Worm (Caenorhabditis elegans) whole organism, L1 larva: ENCODE data around the gene feh-1.

Source experiments
- C04F5.9 ChIP-seq: sonication (generic microtip); optimal IDR thresholded peaks from 2 replicates; lab custom pipeline; 2016; ENCODE audit warnings: missing genetic modification characterization, missing compliant biosample characterization
- C34B4.2 ChIP-seq: sonication (generic microtip); optimal IDR thresholded peaks from 2 replicates; lab custom pipeline; 2017; ENCODE audit warnings: mild to moderate bottlenecking, missing genetic modification characterization, missing compliant biosample characterization
- blmp-1 ChIP-seq: fragments of 150-350 bp; optimal IDR thresholded peaks from 2 replicates; lab custom pipeline; 2014; ENCODE audit warnings: missing biosample characterization, missing genetic modification characterization
- ceh-63 ChIP-seq: fragments of 200-800 bp; sonication (Bioruptor generic); optimal IDR thresholded peaks from 2 replicates; lab custom pipeline; 2018; ENCODE audit warnings: mild to moderate bottlenecking, missing genetic modification characterization, missing compliant biosample characterization
- ceh-82 ChIP-seq, 3 experiments: fragments of 150-350 bp in 1 of 3; sonication (generic microtip) in 2 of 3; optimal IDR thresholded peaks; 2 replicates each; lab custom pipeline; 2014 to 2017; ENCODE audit warnings: missing biosample characterization in 3 of 3, missing genetic modification characterization in 3 of 3
- ceh-88 ChIP-seq: fragments of 200-800 bp; sonication (Bioruptor generic); IDR thresholded peaks from 2 replicates; pipeline ENCODE4 v1.3.6; 2022; ENCODE audit warnings: missing genetic modification characterization, missing compliant biosample characterization
- ces-1 ChIP-seq: fragments of 150-350 bp; optimal IDR thresholded peaks from 2 replicates; lab custom pipeline; 2014; ENCODE audit warnings: missing biosample characterization, missing genetic modification reagents, missing genetic modification characterization
- dsc-1 ChIP-seq: sonication (generic microtip); optimal IDR thresholded peaks from 2 replicates; lab custom pipeline; 2016; ENCODE audit warnings: mild to moderate bottlenecking, missing genetic modification characterization, missing compliant biosample characterization
- efl-1 ChIP-seq, 4 experiments: fragments of 150-350 bp; optimal IDR thresholded peaks in 3 of 4; peaks in 1 of 4; 1 replicate in 1 of 4; 2 replicates in 3 of 4; lab custom pipeline; 2014; ENCODE audit warnings: missing biosample characterization in 2 of 4, missing genetic modification characterization in 2 of 4, missing genetic modification reagents in 2 of 4
- efl-3 ChIP-seq: fragments of 200-800 bp; sonication (Bioruptor generic); optimal IDR thresholded peaks from 2 replicates; lab custom pipeline; 2018; ENCODE audit warnings: mild to moderate bottlenecking, missing genetic modification characterization, missing compliant biosample characterization
- egl-13 ChIP-seq: sonication (generic microtip); optimal IDR thresholded peaks from 2 replicates; lab custom pipeline; 2016; ENCODE audit warnings: missing genotype, missing genetic modification reagents, missing genetic modification characterization, missing compliant biosample characterization
- egl-27 ChIP-seq, 2 experiments: fragments of 150-350 bp in 1 of 2; sonication (generic microtip); optimal IDR thresholded peaks; 3 replicates each; lab custom pipeline; 2017 to 2018; ENCODE audit warnings: missing biosample characterization in 2 of 2, missing genetic modification characterization in 2 of 2, missing genetic modification reagents in 2 of 2
- elt-2 ChIP-seq: sonication (generic microtip); optimal IDR thresholded peaks from 2 replicates; lab custom pipeline; 2016; ENCODE audit warnings: missing genetic modification characterization, mild to moderate bottlenecking, inconsistent platforms, missing compliant biosample characterization, missing genetic modification reagents
- ets-5 ChIP-seq: fragments of 200-800 bp; sonication (Bioruptor generic); IDR thresholded peaks from 2 replicates; pipeline ENCODE4 v1.3.6; 2022; ENCODE audit warnings: missing genetic modification characterization, missing compliant biosample characterization
- fkh-10 ChIP-seq: sonication (generic microtip); optimal IDR thresholded peaks from 2 replicates; lab custom pipeline; 2017; ENCODE audit warnings: missing biosample characterization, missing genetic modification reagents, missing genetic modification characterization
- fkh-4 ChIP-seq: sonication (generic microtip); optimal IDR thresholded peaks from 2 replicates; lab custom pipeline; 2016; ENCODE audit warnings: missing compliant biosample characterization, missing genetic modification characterization, borderline replicate concordance
- fkh-8 ChIP-seq: sonication (generic microtip); optimal IDR thresholded peaks from 2 replicates; lab custom pipeline; 2016; ENCODE audit warnings: mild to moderate bottlenecking, missing genetic modification characterization, missing compliant biosample characterization
- fos-1 ChIP-seq: fragments of 150-350 bp; optimal IDR thresholded peaks from 2 replicates; lab custom pipeline; 2014; ENCODE audit warnings: missing biosample characterization, missing genetic modification characterization
- hlh-4 ChIP-seq: sonication (generic microtip); optimal IDR thresholded peaks from 2 replicates; lab custom pipeline; 2016; ENCODE audit warnings: mild to moderate bottlenecking, missing genetic modification characterization, missing compliant biosample characterization
- jun-1 ChIP-seq: fragments of 150-350 bp; optimal IDR thresholded peaks from 2 replicates; lab custom pipeline; 2014; ENCODE audit warnings: missing biosample characterization, missing genetic modification reagents, missing genetic modification characterization
- lin-13 ChIP-seq: fragments of 150-350 bp; optimal IDR thresholded peaks from 2 replicates; lab custom pipeline; 2014; ENCODE audit warnings: missing biosample characterization, missing genetic modification reagents, missing genetic modification characterization
- lin-35 ChIP-seq, 2 experiments: fragments of 150-350 bp; optimal IDR thresholded peaks; 2 replicates each; lab custom pipeline; 2014; ENCODE audit warnings: missing biosample characterization in 2 of 2, missing genetic modification characterization in 2 of 2, missing genetic modification reagents in 2 of 2
- lin-39 ChIP-seq: fragments of 150-350 bp; optimal IDR thresholded peaks from 2 replicates; lab custom pipeline; 2014; ENCODE audit warnings: missing biosample characterization, missing genetic modification reagents, missing genetic modification characterization
- lir-3 ChIP-seq: sonication (generic microtip); optimal IDR thresholded peaks from 2 replicates; lab custom pipeline; 2016; ENCODE audit warnings: mild to moderate bottlenecking, missing genetic modification characterization, moderate library complexity, missing compliant biosample characterization; ENCODE audit not compliant: poor library complexity
- lsy-2 ChIP-seq, 2 experiments: fragments of 150-350 bp; optimal IDR thresholded peaks; 2 replicates each; lab custom pipeline; 2014; ENCODE audit warnings: missing biosample characterization in 2 of 2, missing genetic modification characterization in 2 of 2
- nhr-11 ChIP-seq: fragments of 150-350 bp; optimal IDR thresholded peaks from 2 replicates; lab custom pipeline; 2014; ENCODE audit warnings: missing biosample characterization, missing genetic modification characterization
- nhr-12 ChIP-seq: sonication (generic microtip); optimal IDR thresholded peaks from 2 replicates; lab custom pipeline; 2017; ENCODE audit warnings: missing biosample characterization, missing genetic modification characterization
- nhr-237 ChIP-seq: fragments of 150-350 bp; optimal IDR thresholded peaks from 2 replicates; lab custom pipeline; 2014; ENCODE audit warnings: missing biosample characterization, missing genetic modification characterization
- nhr-47 ChIP-seq: sonication (generic microtip); optimal IDR thresholded peaks from 2 replicates; lab custom pipeline; 2016; ENCODE audit warnings: mild to moderate bottlenecking, missing genetic modification characterization, moderate library complexity, missing compliant biosample characterization
- nhr-71 ChIP-seq: sonication (generic microtip); optimal IDR thresholded peaks from 2 replicates; lab custom pipeline; 2016; ENCODE audit warnings: mild to moderate bottlenecking, missing genetic modification characterization, moderate library complexity, missing compliant biosample characterization
- nhr-76 ChIP-seq: sonication (generic microtip); optimal IDR thresholded peaks from 2 replicates; lab custom pipeline; 2017; ENCODE audit warnings: missing biosample characterization, missing genetic modification characterization
- nhr-77 ChIP-seq: fragments of 150-350 bp; optimal IDR thresholded peaks from 2 replicates; lab custom pipeline; 2014; ENCODE audit warnings: missing biosample characterization, missing genetic modification characterization
- nhr-84 ChIP-seq: sonication (generic microtip); optimal IDR thresholded peaks from 2 replicates; lab custom pipeline; 2017; ENCODE audit warnings: missing biosample characterization, missing genetic modification characterization
- nhr-85 ChIP-seq: sonication (generic microtip); peaks from one replicate; lab custom pipeline; 2016; ENCODE audit warnings: missing genetic modification characterization, inconsistent platforms, missing compliant biosample characterization
- pag-3 ChIP-seq: sonication (generic microtip); optimal IDR thresholded peaks from 2 replicates; lab custom pipeline; 2017; ENCODE audit warnings: missing genetic modification characterization, mild to moderate bottlenecking, missing compliant biosample characterization, antibody characterized with exemption, borderline replicate concordance; ENCODE audit not compliant: insufficient read depth
- pax-3 ChIP-seq: fragments of 200-800 bp; sonication (Bioruptor generic); optimal IDR thresholded peaks from 2 replicates; lab custom pipeline; 2018; ENCODE audit warnings: mild to moderate bottlenecking, missing genetic modification characterization, moderate library complexity, missing compliant biosample characterization
- pqm-1 ChIP-seq: sonication (generic microtip); optimal IDR thresholded peaks from 3 replicates; lab custom pipeline; 2017; ENCODE audit warnings: missing biosample characterization, missing genetic modification characterization
- skn-1 ChIP-seq: fragments of 150-350 bp; optimal IDR thresholded peaks from 2 replicates; lab custom pipeline; 2014; ENCODE audit warnings: missing biosample characterization, missing genetic modification characterization
- snpc-4 ChIP-seq: fragments of 150-350 bp; optimal IDR thresholded peaks from 2 replicates; lab custom pipeline; 2014; ENCODE audit warnings: missing biosample characterization, missing genetic modification characterization
- snu-23 ChIP-seq: sonication (generic microtip); optimal IDR thresholded peaks from 2 replicates; lab custom pipeline; 2016; ENCODE audit warnings: missing genetic modification characterization, missing compliant biosample characterization
- sptf-1 ChIP-seq: fragments of 150-350 bp; optimal IDR thresholded peaks from 2 replicates; lab custom pipeline; 2014; ENCODE audit warnings: missing biosample characterization, missing genetic modification characterization
- swsn-7 ChIP-seq: sonication (generic microtip); optimal IDR thresholded peaks from 2 replicates; lab custom pipeline; 2016; ENCODE audit warnings: missing genetic modification characterization, missing compliant biosample characterization
- tbx-2 ChIP-seq: sonication (generic microtip); optimal IDR thresholded peaks from 2 replicates; lab custom pipeline; 2016; ENCODE audit warnings: missing genetic modification characterization, missing compliant biosample characterization
- unc-86 ChIP-seq: sonication (generic microtip); optimal IDR thresholded peaks from 2 replicates; lab custom pipeline; 2016; ENCODE audit warnings: missing genetic modification characterization, missing compliant biosample characterization
- unc-98 ChIP-seq: fragments of 200-800 bp; sonication (Bioruptor generic); IDR thresholded peaks from 2 replicates; pipeline ENCODE4 v1.3.6; 2022; ENCODE audit warnings: missing genetic modification characterization, missing compliant biosample characterization
- vab-15 ChIP-seq: sonication (generic microtip); optimal IDR thresholded peaks from 2 replicates; lab custom pipeline; 2017; ENCODE audit warnings: missing genotype, mild to moderate bottlenecking, missing genetic modification characterization, missing compliant biosample characterization
- zag-1 ChIP-seq: fragments of 150-350 bp; optimal IDR thresholded peaks from 2 replicates; lab custom pipeline; 2014; ENCODE audit warnings: missing biosample characterization, missing genetic modification characterization
- zip-4 ChIP-seq: fragments of 200-800 bp; sonication (Bioruptor generic); optimal IDR thresholded peaks from 2 replicates; lab custom pipeline; 2018; ENCODE audit warnings: mild to moderate bottlenecking, missing genetic modification characterization, moderate library complexity, missing compliant biosample characterization
- ztf-11 ChIP-seq, 2 experiments: sonication (generic microtip); optimal IDR thresholded peaks; 2 replicates each; lab custom pipeline; 2016 to 2017; ENCODE audit warnings: missing genetic modification characterization in 2 of 2, missing biosample characterization in 1 of 2, missing compliant biosample characterization in 1 of 2
- ztf-4 ChIP-seq: fragments of 150-350 bp; optimal IDR thresholded peaks from 2 replicates; lab custom pipeline; 2014; ENCODE audit warnings: missing biosample characterization, missing genetic modification characterization

Gene feh-1

ce11 chrIII:2532716-2533115, 17.0 kb upstream of the feh-1 start (continued):
- TF ChIP-seq sptf-1 (no peak), vab-15 (tag; lab: Kevin White, UChicago) (no peak), pag-3 (tag; lab: Kevin White, UChicago) (no peak), swsn-7 (tag; lab: Kevin White, UChicago) (peak; percentile 56), egl-13 (tag; lab: Kevin White, UChicago) (peak; percentile 79), nhr-237 (tag; lab: Kevin White, UChicago) (no peak), ceh-88 (GFP tag; lab: Robert Waterston, UW) (no peak), jun-1 (peak; percentile 38), C04F5.9 (tag; lab: Kevin White, UChicago) (no peak), snpc-4 (tag; lab: Kevin White, UChicago) (peak; percentile 19), snu-23 (peak; percentile 52), unc-86 (peak; percentile 81)
- TF ChIP-seq, all 84 proteins: peak for 21

DNA sequence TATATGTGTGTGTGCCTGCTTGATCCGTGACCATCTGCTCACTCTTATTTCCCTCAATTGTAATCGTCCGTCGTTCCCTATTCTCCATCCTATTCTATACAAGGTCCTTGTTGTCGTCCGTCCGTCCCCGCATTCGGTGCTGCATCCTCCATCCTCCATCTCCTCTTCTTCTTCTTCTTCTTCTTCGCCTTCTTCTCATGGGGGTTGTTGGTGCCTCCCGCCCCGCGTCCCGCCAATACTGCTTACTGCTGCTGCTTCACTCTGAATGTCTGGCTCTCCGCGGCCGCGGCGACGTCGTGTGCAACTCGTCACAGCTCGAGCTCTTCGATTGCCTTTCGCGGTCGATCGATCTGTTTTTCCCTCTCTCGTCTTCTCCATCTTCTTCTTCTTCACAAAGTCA, 14.6 kb upstream of the feh-1 start:
- TF ChIP-seq nhr-77 (tag; lab: Kevin White, UChicago) (no peak), fkh-10 (peak; percentile 53), skn-1 (tag; lab: Kevin White, UChicago) (no peak), efl-1 (optimal IDR thresholded peaks at IDR 0.05; lab: Kevin White, UChicago) (peak in 1 of 2 experiments; percentile 14), efl-1 (GFP tag; optimal IDR thresholded peaks at IDR 0.05 in 1 of 2; lab: Kevin White, UChicago) (no peak), fkh-4 (tag; lab: Kevin White, UChicago) (no peak), nhr-11 (no peak), nhr-85 (tag; lab: Kevin White, UChicago) (no peak), ztf-11 (tag; optimal IDR thresholded peaks at IDR 0.05; lab: Kevin White, UChicago) (no peak), fkh-8 (tag; lab: Kevin White, UChicago) (peak; percentile 69), nhr-47 (tag; lab: Kevin White, UChicago) (peak; percentile 45), ztf-4 (tag; lab: Kevin White, UChicago) (no peak), unc-86 (peak; percentile 45), blmp-1 (tag; lab: Kevin White, UChicago) (no peak), egl-13 (tag; lab: Kevin White, UChicago) (no peak), egl-27 (tag; optimal IDR thresholded peaks at IDR 0.05; lab: Kevin White, UChicago) (no peak), zip-4 (GFP tag; lab: Kevin White, UChicago) (no peak), unc-98 (GFP tag; lab: Robert Waterston, UW) (no peak), lin-35 (GFP tag; optimal IDR thresholded peaks at IDR 0.05; lab: Kevin White, UChicago) (peak in 1 of 2 experiments; percentile 26), hlh-4 (tag; lab: Kevin White, UChicago) (no peak), lin-39 (tag; lab: Kevin White, UChicago) (no peak), snpc-4 (tag; lab: Kevin White, UChicago) (no peak), swsn-7 (tag; lab: Kevin White, UChicago) (peak; percentile 45), C04F5.9 (tag; lab: Kevin White, UChicago) (no peak), pqm-1 (no peak), ets-5 (no peak), snu-23 (peak; percentile 5), C34B4.2 (no peak), lsy-2 (tag; optimal IDR thresholded peaks at IDR 0.05; lab: Kevin White, UChicago) (peak in 1 of 2 experiments; percentile 7), nhr-76 (no peak), dsc-1 (no peak), lin-13 (GFP tag; lab: Kevin White, UChicago) (no peak), elt-2 (tag; lab: Kevin White, UChicago) (no peak), fos-1 (tag; lab: Kevin White, UChicago) (no peak), ces-1 (GFP tag; lab: Kevin White, UChicago) (no peak), ceh-82 (tag; optimal IDR thresholded peaks at IDR 0.05; lab: Kevin White, UChicago) (peak in 2 of 3 experiments; percentile 9 to 61), nhr-84 (tag; lab: Kevin White, UChicago) (no peak), nhr-12 (tag; lab: Kevin White, UChicago) (no peak), pax-3 (no peak), efl-3 (no peak), ceh-63 (no peak), tbx-2 (tag; lab: Kevin White, UChicago) (peak; percentile 16), jun-1 (no peak), lir-3 (tag; lab: Kevin White, UChicago) (no peak), zag-1 (tag; lab: Kevin White, UChicago) (no peak), nhr-71 (tag; lab: Kevin White, UChicago) (peak; percentile 40)
